Worm (Caenorhabditis elegans): Measurements from ENCODE around the gene arr-1.
A peak's percentile ranks its signal among the peaks of the same experiment; 100 is the strongest.

ce11 chrX:910337-910736 lies 40.2 kb upstream of the arr-1 start:
- TF ChIP-seq ceh-82 (tag; optimal IDR thresholded peaks at IDR 0.05) (no peak), fkh-10 (GFP tag; optimal IDR thresholded peaks at IDR 0.05) (peak; percentile 24), mdl-1 (tag; optimal IDR thresholded peaks at IDR 0.05) (no peak), unc-62 (GFP tag; optimal IDR thresholded peaks at IDR 0.05) (no peak)
